Worm (Caenorhabditis elegans) whole organism, young adult: ENCODE data around the gene Y113G7C.1.

ENCODE experiments used
- B0019.2 ChIP-seq: fragments of 200-800 bp; sonication (Bioruptor generic); conservative IDR thresholded peaks from 2 replicates; pipeline ENCODE4 v1.3.6; 2022; ENCODE audit warnings: missing genetic modification reagents, missing genetic modification characterization, missing compliant biosample characterization
- B0261.1 ChIP-seq: sonication (generic microtip); optimal IDR thresholded peaks from 2 replicates; lab custom pipeline; 2016; ENCODE audit warnings: mild to moderate bottlenecking, missing genetic modification characterization, moderate library complexity, missing compliant biosample characterization
- D2030.7 ChIP-seq: fragments of 200-800 bp; sonication (Bioruptor generic); IDR thresholded peaks from 2 replicates; pipeline ENCODE4 v1.3.6; 2022; ENCODE audit warnings: missing genetic modification reagents, missing genetic modification characterization, missing compliant biosample characterization
- F10E7.11 ChIP-seq: sonication (generic microtip); optimal IDR thresholded peaks from 2 replicates; lab custom pipeline; 2017; ENCODE audit warnings: mild to moderate bottlenecking, missing genetic modification characterization, moderate library complexity, missing compliant biosample characterization
- F52B5.7 ChIP-seq: sonication (generic microtip); optimal IDR thresholded peaks from 2 replicates; lab custom pipeline; 2016; ENCODE audit warnings: mild to moderate bottlenecking, missing genetic modification characterization, missing compliant biosample characterization
- F55B11.4 ChIP-seq: sonication (generic microtip); optimal IDR thresholded peaks from 2 replicates; lab custom pipeline; 2016; ENCODE audit warnings: missing compliant biosample characterization, missing genetic modification characterization, borderline replicate concordance; ENCODE audit not compliant: insufficient read depth
- F57C9.4 ChIP-seq: sonication (generic microtip); optimal IDR thresholded peaks from 2 replicates; lab custom pipeline; 2017; ENCODE audit warnings: mild to moderate bottlenecking, missing genetic modification characterization, missing compliant biosample characterization
- K11D2.4 ChIP-seq: fragments of 200-800 bp; sonication (Bioruptor generic); IDR thresholded peaks from 2 replicates; pipeline ENCODE4 v1.3.6; 2022; ENCODE audit warnings: missing genetic modification reagents, missing genetic modification characterization, missing compliant biosample characterization
- Y67H2A.10 ChIP-seq: fragments of 200-800 bp; sonication (Bioruptor generic); conservative IDR thresholded peaks from 2 replicates; pipeline ENCODE4 v1.3.6; 2022; ENCODE audit warnings: missing genetic modification reagents, missing genetic modification characterization, missing compliant biosample characterization
- Y95B8A.8 ChIP-seq: fragments of 200-800 bp; sonication (Bioruptor generic); IDR thresholded peaks from 2 replicates; pipeline ENCODE4 v1.3.6; 2022; ENCODE audit warnings: missing genetic modification reagents, missing genetic modification characterization, missing compliant biosample characterization
- ama-1 ChIP-seq, 3 experiments: fragments of 150-350 bp in 1 of 3; sonication (generic microtip) in 2 of 3; optimal IDR thresholded peaks; 2 replicates each; lab custom pipeline; 2014 to 2018; ENCODE audit warnings: missing biosample characterization in 2 of 3, missing genetic modification characterization in 2 of 3, missing genetic modification reagents in 2 of 3
- athp-1 ChIP-seq: sonication (generic microtip); optimal IDR thresholded peaks from 2 replicates; lab custom pipeline; 2017; ENCODE audit warnings: mild to moderate bottlenecking, missing genetic modification characterization, missing compliant biosample characterization
- ceh-100 ChIP-seq: fragments of 200-800 bp; sonication (Bioruptor generic); IDR thresholded peaks from 2 replicates; pipeline ENCODE4 v1.3.6; 2022; ENCODE audit warnings: missing genetic modification reagents, missing genetic modification characterization, missing compliant biosample characterization
- ceh-27 ChIP-seq: fragments of 200-800 bp; sonication (Bioruptor generic); optimal IDR thresholded peaks from 2 replicates; lab custom pipeline; 2018; ENCODE audit warnings: mild to moderate bottlenecking, missing genetic modification characterization, moderate library complexity, missing compliant biosample characterization
- chd-7 ChIP-seq: sonication (generic microtip); optimal IDR thresholded peaks from 2 replicates; lab custom pipeline; 2016; ENCODE audit warnings: mild to moderate bottlenecking, missing genetic modification characterization, moderate library complexity, missing compliant biosample characterization
- dox-1 ChIP-seq: fragments of 200-800 bp; sonication (Bioruptor generic); IDR thresholded peaks from 2 replicates; pipeline ENCODE4 v1.3.6; 2022; ENCODE audit warnings: missing genetic modification reagents, missing genetic modification characterization, missing compliant biosample characterization
- dpff-1 ChIP-seq: sonication (generic microtip); optimal IDR thresholded peaks from 2 replicates; lab custom pipeline; 2017; ENCODE audit warnings: mild to moderate bottlenecking, missing genetic modification characterization, missing compliant biosample characterization
- gei-17 ChIP-seq: fragments of 200-800 bp; sonication (Bioruptor generic); optimal IDR thresholded peaks from 2 replicates; lab custom pipeline; 2018; ENCODE audit warnings: mild to moderate bottlenecking, missing genetic modification characterization, missing compliant biosample characterization
- him-1 ChIP-seq: sonication (generic microtip); optimal IDR thresholded peaks from 2 replicates; lab custom pipeline; 2016; ENCODE audit warnings: missing genotype, missing genetic modification reagents, missing genetic modification characterization, missing compliant biosample characterization
- hlh-26 ChIP-seq: fragments of 200-800 bp; sonication (Bioruptor generic); conservative IDR thresholded peaks from 2 replicates; pipeline ENCODE4 v1.3.6; 2022; ENCODE audit warnings: missing genetic modification reagents, missing genetic modification characterization, missing compliant biosample characterization
- hmg-20 ChIP-seq: fragments of 200-800 bp; sonication (Bioruptor generic); IDR thresholded peaks from 2 replicates; pipeline ENCODE4 v1.3.6; 2022; ENCODE audit warnings: missing genetic modification reagents, missing genetic modification characterization, missing compliant biosample characterization
- lag-1 ChIP-seq: fragments of 200-800 bp; sonication (Bioruptor generic); IDR thresholded peaks from 2 replicates; pipeline ENCODE4 v1.3.6; 2022; ENCODE audit warnings: missing genetic modification reagents, missing genetic modification characterization, missing compliant biosample characterization
- let-526 ChIP-seq: fragments of 200-800 bp; sonication (Bioruptor generic); IDR thresholded peaks from 2 replicates; pipeline ENCODE4 v1.3.6; 2022; ENCODE audit warnings: missing genetic modification reagents, missing genetic modification characterization, missing compliant biosample characterization
- lin-26 ChIP-seq: fragments of 200-800 bp; sonication (Bioruptor generic); IDR thresholded peaks from 2 replicates; pipeline ENCODE4 v1.3.6; 2022; ENCODE audit warnings: missing genetic modification reagents, missing genetic modification characterization, missing compliant biosample characterization
- lin-35 ChIP-seq, 3 experiments: fragments of 150-350 bp in 2 of 3; sonication (generic microtip) in 1 of 3; optimal IDR thresholded peaks; 2 replicates each; lab custom pipeline; 2014 to 2018; ENCODE audit warnings: missing biosample characterization in 3 of 3, missing genetic modification characterization in 3 of 3, missing genetic modification reagents in 3 of 3
- madf-3 ChIP-seq: fragments of 200-800 bp; sonication (Bioruptor generic); IDR thresholded peaks from 2 replicates; pipeline ENCODE4 v1.3.6; 2022; ENCODE audit warnings: missing genetic modification reagents, missing genetic modification characterization, missing compliant biosample characterization
- mxl-1 ChIP-seq: sonication (generic microtip); optimal IDR thresholded peaks from 2 replicates; lab custom pipeline; 2016; ENCODE audit warnings: missing genetic modification characterization, missing compliant biosample characterization
- nfya-1 ChIP-seq: sonication (generic microtip); optimal IDR thresholded peaks from 2 replicates; lab custom pipeline; 2017; ENCODE audit warnings: antibody characterized with exemption, missing compliant biosample characterization, missing genetic modification characterization, borderline replicate concordance; ENCODE audit not compliant: insufficient read depth
- nhr-120 ChIP-seq: fragments of 200-800 bp; sonication (Bioruptor generic); IDR thresholded peaks from 2 replicates; pipeline ENCODE4 v1.3.6; 2022; ENCODE audit warnings: missing genetic modification characterization, missing compliant biosample characterization
- nhr-27 ChIP-seq: fragments of 200-800 bp; sonication (Bioruptor generic); optimal IDR thresholded peaks from 2 replicates; lab custom pipeline; 2018; ENCODE audit warnings: mild to moderate bottlenecking, missing genetic modification characterization, moderate library complexity, missing compliant biosample characterization
- nhr-90 ChIP-seq: sonication (generic microtip); optimal IDR thresholded peaks from 2 replicates; lab custom pipeline; 2016; ENCODE audit warnings: missing genotype, mild to moderate bottlenecking, missing genetic modification characterization, missing compliant biosample characterization
- pha-4 ChIP-seq: fragments of 150-350 bp; sonication (generic microtip); optimal IDR thresholded peaks from 2 replicates; lab custom pipeline; 2014; ENCODE audit warnings: missing biosample characterization, missing genetic modification reagents, missing genetic modification characterization
- repo-1 ChIP-seq: sonication (generic microtip); optimal IDR thresholded peaks from 2 replicates; lab custom pipeline; 2017; ENCODE audit warnings: mild to moderate bottlenecking, missing genetic modification characterization, missing compliant biosample characterization
- rpc-1 ChIP-seq, 2 experiments: fragments of 150-350 bp in 1 of 2; sonication (generic microtip) in 1 of 2; optimal IDR thresholded peaks; 2 replicates each; lab custom pipeline; 2014 to 2018; ENCODE audit warnings: missing biosample characterization in 1 of 2, missing genetic modification characterization in 1 of 2, missing genetic modification reagents in 1 of 2, missing genotype in 1 of 2
- sptf-2 ChIP-seq: fragments of 200-800 bp; sonication (Bioruptor generic); optimal IDR thresholded peaks from 2 replicates; lab custom pipeline; 2018; ENCODE audit warnings: mild to moderate bottlenecking, missing genetic modification characterization, missing compliant biosample characterization
- tbp1 ChIP-seq: fragments of 200-800 bp; sonication (Bioruptor generic); optimal IDR thresholded peaks from 2 replicates; lab custom pipeline; 2018; ENCODE audit warnings: mild to moderate bottlenecking, missing genetic modification characterization, missing compliant biosample characterization
- tlf-1 ChIP-seq: fragments of 200-800 bp; sonication (Bioruptor generic); optimal IDR thresholded peaks from 2 replicates; lab custom pipeline; 2018; ENCODE audit warnings: mild to moderate bottlenecking, missing genetic modification characterization, missing compliant biosample characterization
- unc-130 ChIP-seq: sonication (generic microtip); optimal IDR thresholded peaks from 2 replicates; lab custom pipeline; 2016; ENCODE audit warnings: missing genetic modification reagents, missing genetic modification characterization, missing compliant biosample characterization
- unc-62 ChIP-seq: fragments of 150-350 bp; optimal IDR thresholded peaks from 2 replicates; lab custom pipeline; 2014; ENCODE audit warnings: missing biosample characterization, missing genetic modification reagents, missing genetic modification characterization
- xnd-1 ChIP-seq: sonication (generic microtip); optimal IDR thresholded peaks from 2 replicates; lab custom pipeline; 2016; ENCODE audit warnings: missing genotype, missing genetic modification reagents, missing genetic modification characterization, missing compliant biosample characterization
- zim-3 ChIP-seq: sonication (generic microtip); optimal IDR thresholded peaks from 2 replicates; lab custom pipeline; 2017; ENCODE audit warnings: mild to moderate bottlenecking, missing genetic modification characterization, moderate library complexity, missing compliant biosample characterization
- ztf-18 ChIP-seq: sonication (generic microtip); optimal IDR thresholded peaks from 2 replicates; lab custom pipeline; 2016; ENCODE audit warnings: missing genotype, mild to moderate bottlenecking, missing genetic modification characterization, missing compliant biosample characterization
- ztf-25 ChIP-seq: fragments of 200-800 bp; sonication (Bioruptor generic); IDR thresholded peaks from 2 replicates; pipeline ENCODE4 v1.3.6; 2022; ENCODE audit warnings: missing genetic modification reagents, missing genetic modification characterization, missing compliant biosample characterization

Y113G7C.1 gene

DNA sequence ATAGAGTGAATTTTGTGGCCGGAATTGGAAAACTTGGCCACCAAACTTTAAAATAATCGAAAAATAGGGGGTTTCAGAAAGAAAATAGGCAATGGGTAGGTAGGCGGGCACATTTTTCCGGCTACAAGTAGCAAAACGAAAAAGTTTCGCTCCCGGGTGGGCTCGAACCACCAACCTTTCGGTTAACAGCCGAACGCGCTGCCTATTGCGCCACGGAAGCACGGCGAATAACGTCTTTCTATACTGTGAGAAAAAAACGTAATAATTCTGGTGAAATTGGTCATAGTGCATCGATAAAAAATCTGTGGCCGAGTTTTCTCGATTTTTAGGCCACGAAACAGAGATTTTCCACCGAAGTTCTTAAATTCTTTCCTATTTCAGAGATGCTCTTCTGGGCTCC, 32.8 kb downstream of the Y113G7C.1 start (continued):
- TF ChIP-seq athp-1 (no peak), ztf-25 (GFP tag; lab: Robert Waterston, UW) (no peak), zim-3 (tag; lab: Kevin White, UChicago) (no peak), lag-1 (GFP tag; lab: Robert Waterston, UW) (no peak), B0261.1 (tag; lab: Kevin White, UChicago) (peak; percentile 65), nhr-120 (GFP tag; lab: Robert Waterston, UW) (no peak), K11D2.4 (GFP tag; lab: Robert Waterston, UW) (no peak), nhr-90 (tag; lab: Kevin White, UChicago) (peak; percentile 56), ztf-18 (tag; lab: Kevin White, UChicago) (no peak), hmg-20 (no peak), chd-7 (tag; lab: Kevin White, UChicago) (no peak), mxl-1 (tag; lab: Kevin White, UChicago) (peak; percentile 3), pha-4 (tag; lab: Kevin White, UChicago) (no peak), Y95B8A.8 (GFP tag; lab: Robert Waterston, UW) (no peak), madf-3 (GFP tag; lab: Robert Waterston, UW) (no peak), ama-1 (optimal IDR thresholded peaks at IDR 0.05; lab: Kevin White, UChicago) (no peak), ama-1 (GFP tag; optimal IDR thresholded peaks at IDR 0.05; lab: Kevin White, UChicago) (no peak), nfya-1 (no peak), F52B5.7 (tag; lab: Kevin White, UChicago) (no peak), sptf-2 (GFP tag; lab: Kevin White, UChicago) (no peak), F55B11.4 (tag; lab: Kevin White, UChicago) (no peak), lin-35 (GFP tag; optimal IDR thresholded peaks at IDR 0.05; lab: Kevin White, UChicago) (no peak), tlf-1 (no peak), Y67H2A.10 (GFP tag; lab: Robert Waterston, UW) (no peak), lin-26 (GFP tag; lab: Robert Waterston, UW) (peak; percentile 59; the same call in 1 of the 2 replicates), dpff-1 (tag; lab: Kevin White, UChicago) (no peak), hlh-26 (GFP tag; lab: Robert Waterston, UW) (no peak), him-1 (peak; percentile 50), rpc-1 (optimal IDR thresholded peaks at IDR 0.05; lab: Kevin White, UChicago) (peak; percentile 56), rpc-1 (tag; optimal IDR thresholded peaks at IDR 0.05; lab: Kevin White, UChicago) (peak; percentile 76), let-526 (no peak), F10E7.11 (tag; lab: Kevin White, UChicago) (no peak), unc-130 (GFP tag; lab: Kevin White, UChicago) (no peak), D2030.7 (GFP tag; lab: Robert Waterston, UW) (no peak), xnd-1 (no peak), gei-17 (no peak), nhr-27 (tag; lab: Kevin White, UChicago) (no peak), ceh-27 (GFP tag; lab: Kevin White, UChicago) (no peak), tbp1 (GFP tag; lab: Kevin White, UChicago) (peak; percentile 85), unc-62 (no peak), F57C9.4 (tag; lab: Kevin White, UChicago) (no peak), ceh-100 (no peak), dox-1 (peak; percentile 36; the same call in 1 of the 2 replicates), B0019.2 (GFP tag; lab: Robert Waterston, UW) (no peak), repo-1 (tag; lab: Kevin White, UChicago) (no peak)
